Worm (Caenorhabditis elegans) whole organism, L3 larva: ENCODE measurements around the gene klp-3.

ENCODE experiments used
- R02D3.7 ChIP-seq: fragments of 150-350 bp; optimal IDR thresholded peaks from 2 replicates; lab custom pipeline; 2014; ENCODE audit warnings: missing biosample characterization, missing genetic modification characterization
- ceh-16 ChIP-seq: sonication (generic microtip); optimal IDR thresholded peaks from 2 replicates; lab custom pipeline; 2017; ENCODE audit warnings: missing biosample characterization, missing genetic modification characterization
- ceh-9 ChIP-seq: sonication (generic microtip); optimal IDR thresholded peaks from 2 replicates; lab custom pipeline; 2018; ENCODE audit warnings: missing biosample characterization, missing genetic modification characterization
- egl-5 ChIP-seq: fragments of 150-350 bp; optimal IDR thresholded peaks from 2 replicates; lab custom pipeline; 2017; ENCODE audit warnings: missing biosample characterization, missing genetic modification reagents, missing genetic modification characterization, inconsistent platforms
- elt-1 ChIP-seq: fragments of 150-350 bp; optimal IDR thresholded peaks from 2 replicates; lab custom pipeline; 2014; ENCODE audit warnings: missing biosample characterization, missing genetic modification characterization
- elt-2 ChIP-seq: sonication (generic microtip); optimal IDR thresholded peaks from 2 replicates; lab custom pipeline; 2016; ENCODE audit warnings: missing genetic modification reagents, mild to moderate bottlenecking, missing genetic modification characterization, missing compliant biosample characterization
- elt-3 ChIP-seq, 3 experiments: fragments of 150-350 bp in 1 of 3; sonication (generic microtip) in 2 of 3; optimal IDR thresholded peaks; 2 replicates in 2 of 3; 4 replicates in 1 of 3; lab custom pipeline; 2014 to 2017; ENCODE audit warnings: missing biosample characterization in 3 of 3, missing genetic modification characterization in 3 of 3
- eor-1 ChIP-seq, 2 experiments: fragments of 150-350 bp; optimal IDR thresholded peaks; 2 replicates each; lab custom pipeline; 2014 to 2018; ENCODE audit warnings: missing biosample characterization in 2 of 2, missing genetic modification characterization in 2 of 2
- fkh-10 ChIP-seq: sonication (generic microtip); optimal IDR thresholded peaks from 2 replicates; lab custom pipeline; 2017; ENCODE audit warnings: missing biosample characterization, missing genetic modification reagents, missing genetic modification characterization
- fkh-2 ChIP-seq: fragments of 150-350 bp; optimal IDR thresholded peaks from 2 replicates; lab custom pipeline; 2014; ENCODE audit warnings: missing biosample characterization, missing genetic modification reagents, missing genetic modification characterization
- hmg-11 ChIP-seq: sonication (generic microtip); optimal IDR thresholded peaks from 2 replicates; lab custom pipeline; 2016; ENCODE audit warnings: missing genetic modification characterization, missing compliant biosample characterization
- jun-1 ChIP-seq: fragments of 150-350 bp; optimal IDR thresholded peaks from 2 replicates; lab custom pipeline; 2014; ENCODE audit warnings: missing biosample characterization, missing genetic modification reagents, missing genetic modification characterization
- lin-15B ChIP-seq: fragments of 150-350 bp; optimal IDR thresholded peaks from 2 replicates; lab custom pipeline; 2014; ENCODE audit warnings: missing biosample characterization, missing genetic modification characterization
- lin-39 ChIP-seq: fragments of 150-350 bp; optimal IDR thresholded peaks from 2 replicates; lab custom pipeline; 2018; ENCODE audit warnings: missing biosample characterization, missing genetic modification reagents, missing genetic modification characterization
- lsy-12 ChIP-seq: sonication (generic microtip); optimal IDR thresholded peaks from 2 replicates; lab custom pipeline; 2016; ENCODE audit warnings: mild to moderate bottlenecking, missing genetic modification characterization, missing compliant biosample characterization
- mml-1 ChIP-seq: fragments of 150-350 bp; sonication (generic microtip); optimal IDR thresholded peaks from 3 replicates; lab custom pipeline; 2014; ENCODE audit warnings: missing biosample characterization, missing genetic modification characterization
- nhr-11 ChIP-seq: fragments of 150-350 bp; optimal IDR thresholded peaks from 2 replicates; lab custom pipeline; 2014; ENCODE audit warnings: missing biosample characterization, missing genetic modification characterization
- nhr-23 ChIP-seq: fragments of 150-350 bp; optimal IDR thresholded peaks from 2 replicates; lab custom pipeline; 2014; ENCODE audit warnings: missing biosample characterization, missing genetic modification reagents, missing genetic modification characterization
- nhr-237 ChIP-seq: fragments of 150-350 bp; optimal IDR thresholded peaks from 2 replicates; lab custom pipeline; 2014; ENCODE audit warnings: missing biosample characterization, missing genetic modification characterization
- nhr-25 ChIP-seq: sonication (generic microtip); optimal IDR thresholded peaks from 2 replicates; lab custom pipeline; 2017; ENCODE audit warnings: missing biosample characterization, missing genetic modification characterization
- nhr-28 ChIP-seq: fragments of 150-350 bp; optimal IDR thresholded peaks from 2 replicates; lab custom pipeline; 2014; ENCODE audit warnings: missing biosample characterization, missing genetic modification characterization
- nhr-43 ChIP-seq: sonication (generic microtip); optimal IDR thresholded peaks from 2 replicates; lab custom pipeline; 2016; ENCODE audit warnings: mild to moderate bottlenecking, missing genetic modification characterization, missing compliant biosample characterization; ENCODE audit not compliant: poor library complexity, severe bottlenecking
- nhr-67 ChIP-seq: fragments of 150-350 bp; optimal IDR thresholded peaks from 2 replicates; lab custom pipeline; 2014; ENCODE audit warnings: missing biosample characterization, missing genetic modification characterization
- nhr-76 ChIP-seq: fragments of 150-350 bp; sonication (generic microtip); optimal IDR thresholded peaks from 5 replicates; lab custom pipeline; 2014; ENCODE audit warnings: missing biosample characterization, missing genetic modification characterization
- pha-4 ChIP-seq: fragments of 150-350 bp; optimal IDR thresholded peaks from 2 replicates; lab custom pipeline; 2014; ENCODE audit warnings: missing biosample characterization, missing genetic modification reagents, missing genetic modification characterization
- pqm-1 ChIP-seq: fragments of 150-350 bp; optimal IDR thresholded peaks from 2 replicates; lab custom pipeline; 2017; ENCODE audit warnings: missing biosample characterization, missing genetic modification characterization, inconsistent platforms
- sea-2 ChIP-seq: fragments of 150-350 bp; sonication (generic microtip); optimal IDR thresholded peaks from 4 replicates; lab custom pipeline; 2014; ENCODE audit warnings: missing biosample characterization, missing genetic modification reagents, missing genetic modification characterization
- skn-1 ChIP-seq: fragments of 150-350 bp; optimal IDR thresholded peaks from 2 replicates; lab custom pipeline; 2014; ENCODE audit warnings: missing biosample characterization, missing genetic modification characterization
- unc-62 ChIP-seq: fragments of 150-350 bp; sonication (generic microtip); optimal IDR thresholded peaks from 4 replicates; lab custom pipeline; 2014; ENCODE audit warnings: missing biosample characterization, missing genetic modification reagents, missing genetic modification characterization
- ztf-11 ChIP-seq: fragments of 150-350 bp; optimal IDR thresholded peaks from 2 replicates; lab custom pipeline; 2014; ENCODE audit warnings: missing biosample characterization, missing genetic modification characterization

klp-3 gene

DNA sequence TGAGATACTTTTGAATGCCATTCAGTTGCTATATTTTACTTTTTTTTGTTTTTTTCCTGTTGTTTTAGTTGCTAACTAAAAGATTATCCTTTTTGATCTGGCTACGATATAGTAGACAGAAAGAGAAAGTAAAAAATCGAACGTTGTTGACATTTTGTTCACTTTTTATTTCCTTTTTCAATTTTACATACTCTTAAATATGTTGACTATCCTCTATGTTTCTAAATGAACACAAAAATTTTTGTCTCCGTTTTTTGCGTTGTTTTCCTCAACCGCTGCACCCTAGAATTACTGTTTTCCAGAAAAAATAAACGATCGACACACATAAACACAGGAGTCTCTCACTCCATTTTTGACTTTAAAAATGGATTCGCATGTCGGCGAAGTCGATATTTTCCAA, at the start of gene klp-3:
Gene klp-3 (plus strand): TSS at position 301 of the 400 bp plus-strand sequence.
- TF ChIP-seq jun-1 (tag; lab: Kevin White, UChicago), result no peak
- TF ChIP-seq nhr-28 (tag; lab: Kevin White, UChicago), result no peak
- TF ChIP-seq, all 47 proteins: peak for 0

DNA sequence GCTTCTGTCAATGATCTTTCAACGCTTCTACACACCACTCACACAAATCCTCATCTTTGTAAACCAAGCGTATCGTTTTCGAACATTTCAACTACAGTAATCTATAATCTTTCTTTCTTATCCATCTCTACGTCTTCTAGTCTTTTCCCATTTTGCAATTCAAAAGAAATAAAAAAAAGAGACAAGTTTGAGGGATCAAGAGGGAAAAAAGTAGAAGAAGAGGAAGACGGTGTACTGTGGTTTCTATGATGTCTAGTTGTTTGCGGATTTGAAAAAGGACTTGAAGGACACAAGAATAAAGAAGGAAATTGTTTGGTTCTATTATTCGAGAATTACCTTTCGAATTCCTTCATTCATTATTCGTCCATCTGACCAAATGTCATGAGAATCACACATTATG, 49.6 kb upstream of the klp-3 start:
- TF ChIP-seq lin-39 (tag; lab: Kevin White, UChicago) (no peak), nhr-25 (tag; lab: Kevin White, UChicago) (peak; percentile 25), nhr-28 (tag; lab: Kevin White, UChicago) (no peak)

DNA sequence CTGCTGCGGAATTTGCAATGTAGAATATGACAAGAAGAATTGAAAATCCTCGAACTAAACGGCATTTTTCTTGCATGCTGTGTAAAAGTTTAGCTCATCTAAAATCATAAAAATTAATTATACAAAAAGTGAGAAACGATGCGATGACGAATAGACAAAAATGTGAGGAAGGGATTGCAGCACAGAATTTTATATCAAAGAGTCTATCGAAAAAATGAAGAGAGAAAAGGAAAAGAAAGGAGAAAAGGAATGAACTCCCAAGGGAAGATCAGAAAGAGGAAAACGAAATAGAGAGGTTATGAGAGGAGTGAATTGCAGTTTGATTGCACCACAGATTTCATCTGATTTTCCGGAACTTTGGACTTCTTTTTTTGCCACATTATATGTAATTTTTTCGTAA, 47.9 kb upstream of the klp-3 start, which contains the start of gene glr-4:
Gene glr-4 (minus strand): TSS at position 101 of the 400 bp plus-strand sequence.
- TF ChIP-seq elt-1 (tag; lab: Kevin White, UChicago) (peak; percentile 32), eor-1 (tag; optimal IDR thresholded peaks at IDR 0.05; lab: Kevin White, UChicago) (no peak)

DNA sequence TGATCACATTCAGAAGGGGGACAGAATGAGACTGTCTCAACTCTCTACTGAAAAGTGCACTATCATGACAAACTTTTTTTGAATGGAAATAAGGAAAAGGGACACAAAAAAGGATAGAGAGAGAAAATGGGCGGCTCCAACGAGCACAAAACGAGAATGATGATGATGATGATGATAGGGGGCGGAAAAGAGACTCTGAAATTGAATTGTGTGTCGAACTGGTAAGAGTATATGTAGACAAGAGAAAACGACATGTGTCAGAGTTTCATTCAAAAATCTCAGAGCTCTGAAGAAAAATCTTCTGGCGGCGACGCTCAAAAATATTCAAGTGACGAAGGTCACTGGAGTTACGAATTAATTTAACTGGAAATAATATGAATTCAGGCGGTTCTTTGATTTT, 46.9 kb upstream of the klp-3 start:
- TF ChIP-seq skn-1 (tag; lab: Kevin White, UChicago) (no peak), egl-5 (tag; lab: Kevin White, UChicago) (no peak), nhr-23 (tag; lab: Kevin White, UChicago) (no peak), unc-62 (GFP tag; lab: Kevin White, UChicago) (no peak), fkh-10 (GFP tag; lab: Kevin White, UChicago) (peak; percentile 43)

DNA sequence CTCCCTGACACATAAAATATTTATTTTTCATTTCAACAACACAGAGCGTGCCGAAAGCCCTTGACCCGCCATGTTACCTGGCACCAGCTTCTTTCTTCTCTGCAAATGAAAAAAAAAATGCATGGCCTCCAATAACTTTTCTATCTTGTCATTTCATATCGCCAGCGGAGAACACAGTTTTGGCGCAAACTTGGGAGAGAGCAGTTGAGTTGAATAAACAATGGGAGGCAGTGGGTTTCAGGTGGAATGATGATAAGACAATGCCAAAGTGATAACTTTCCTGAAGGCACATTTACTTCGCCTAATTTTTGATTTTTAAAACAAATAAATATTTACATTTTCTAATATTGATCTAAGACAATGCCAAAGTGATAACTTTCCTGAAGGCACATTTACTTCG, 40.9 kb upstream of the klp-3 start:
- peak; percentile 26 for TF ChIP-seq pha-4 (tag; lab: Kevin White, UChicago)
- TF ChIP-seq pqm-1 (tag; lab: Kevin White, UChicago), result peak; percentile 20
- TF ChIP-seq R02D3.7 (tag; lab: Kevin White, UChicago), result no peak
- peak; percentile 60 for TF ChIP-seq elt-2 (tag; lab: Kevin White, UChicago)

DNA sequence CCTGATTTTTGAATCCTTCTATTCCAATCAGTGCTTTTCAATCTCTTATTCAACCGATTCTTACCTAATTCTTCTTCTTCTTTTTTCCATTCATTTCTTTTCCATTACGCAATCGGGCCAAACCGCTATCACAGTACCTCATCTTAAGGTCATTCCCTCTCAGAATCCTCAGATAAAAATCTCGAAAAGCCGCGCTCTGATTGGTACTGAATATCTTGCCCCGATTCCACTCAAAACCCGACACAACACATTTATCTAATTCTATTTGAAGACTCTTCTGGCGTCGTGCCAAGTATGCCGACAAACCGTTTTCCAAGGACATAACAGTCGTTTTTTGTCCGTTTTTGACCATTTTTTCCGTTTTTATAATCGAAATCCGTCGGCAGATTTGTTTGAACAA, 40.3 kb upstream of the klp-3 start:
- peak; percentile 96 for TF ChIP-seq elt-1 (tag; lab: Kevin White, UChicago)
- TF ChIP-seq nhr-23 (tag; lab: Kevin White, UChicago), result peak; percentile 70
- peak; percentile 77 for TF ChIP-seq nhr-25 (tag; lab: Kevin White, UChicago)
- TF ChIP-seq unc-62 (GFP tag; lab: Kevin White, UChicago), result no peak
- TF ChIP-seq R02D3.7 (tag; lab: Kevin White, UChicago), result no peak
- TF ChIP-seq nhr-67 (tag; lab: Kevin White, UChicago), result no peak
- TF ChIP-seq ceh-16, result peak; percentile 50
- TF ChIP-seq lsy-12, result no peak
- TF ChIP-seq, all 47 proteins: peak for 4

DNA sequence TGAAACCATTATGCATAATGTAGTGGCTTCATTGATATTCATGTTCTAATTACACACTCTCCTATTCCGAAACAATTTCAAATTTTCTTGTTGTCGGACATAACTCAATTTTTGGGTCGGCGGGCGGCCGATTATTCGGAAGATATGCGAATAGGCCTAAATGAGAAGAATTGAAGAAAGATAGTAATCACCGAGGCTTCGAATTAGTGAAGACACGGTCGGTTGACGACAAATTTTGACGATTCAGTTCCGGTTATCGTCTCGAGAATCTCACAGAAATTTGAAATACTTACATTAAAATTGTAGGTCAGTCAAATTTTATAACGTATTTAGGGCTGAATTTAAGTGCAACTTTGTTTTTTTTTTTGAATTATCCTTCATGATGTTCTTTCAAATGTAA, 39.0 kb upstream of the klp-3 start:
- TF ChIP-seq nhr-43 (no peak), mml-1 (no peak), nhr-23 (tag; lab: Kevin White, UChicago) (peak; percentile 18), pqm-1 (tag; lab: Kevin White, UChicago) (no peak), hmg-11 (tag; lab: Kevin White, UChicago) (no peak), fkh-10 (GFP tag; lab: Kevin White, UChicago) (no peak), lin-15B (tag; lab: Kevin White, UChicago) (no peak), lsy-12 (no peak), elt-2 (tag; lab: Kevin White, UChicago) (no peak), elt-1 (tag; lab: Kevin White, UChicago) (peak; percentile 59), nhr-237 (tag; lab: Kevin White, UChicago) (no peak), eor-1 (tag; optimal IDR thresholded peaks at IDR 0.05; lab: Kevin White, UChicago) (no peak)

DNA sequence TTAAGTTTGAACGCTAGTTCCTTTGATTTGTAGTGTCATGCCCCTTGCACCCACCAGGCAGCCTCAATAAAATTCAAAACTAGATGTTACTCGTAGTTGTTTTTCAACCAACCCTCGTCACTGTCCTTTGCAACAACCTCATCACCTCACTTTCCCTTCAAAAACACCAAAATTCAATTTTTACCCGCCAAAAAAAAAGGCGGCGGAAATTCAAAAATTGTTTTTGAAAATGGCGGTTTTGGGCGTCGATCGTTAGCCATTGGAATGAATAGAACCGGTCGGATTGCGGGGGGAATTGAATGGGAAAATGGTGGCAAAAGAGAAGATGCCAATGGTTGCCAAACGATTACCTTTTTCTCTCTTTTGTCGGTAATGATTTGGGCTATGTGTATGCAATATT, 36.1 kb upstream of the klp-3 start:
- TF ChIP-seq elt-3 (tag; optimal IDR thresholded peaks at IDR 0.05; lab: Kevin White, UChicago) (no peak), R02D3.7 (tag; lab: Kevin White, UChicago) (no peak), unc-62 (GFP tag; lab: Kevin White, UChicago) (no peak), fkh-2 (tag; lab: Kevin White, UChicago) (no peak), nhr-11 (tag; lab: Kevin White, UChicago) (no peak), sea-2 (GFP tag; lab: Kevin White, UChicago) (no peak), ztf-11 (no peak), ceh-9 (no peak), nhr-76 (tag; lab: Kevin White, UChicago) (no peak), nhr-43 (no peak), nhr-25 (tag; lab: Kevin White, UChicago) (no peak)
